Worm (Caenorhabditis elegans) whole organism, L4/young adult: ENCODE data around the gene T06E4.7.

Experiments
- W03F9.2 ChIP-seq: fragments of 150-350 bp; optimal IDR thresholded peaks from 2 replicates; lab custom pipeline; 2014; ENCODE audit warnings: missing biosample characterization, missing genetic modification characterization
- dao-5 ChIP-seq: sonication (generic microtip); optimal IDR thresholded peaks from 2 replicates; lab custom pipeline; 2016; ENCODE audit warnings: missing genotype, missing genetic modification characterization, moderate library complexity, missing compliant biosample characterization
- him-1 ChIP-seq: sonication (generic microtip); optimal IDR thresholded peaks from 2 replicates; lab custom pipeline; 2016; ENCODE audit warnings: missing genotype, missing genetic modification reagents, missing genetic modification characterization, missing compliant biosample characterization

Gene T06E4.7

DNA sequence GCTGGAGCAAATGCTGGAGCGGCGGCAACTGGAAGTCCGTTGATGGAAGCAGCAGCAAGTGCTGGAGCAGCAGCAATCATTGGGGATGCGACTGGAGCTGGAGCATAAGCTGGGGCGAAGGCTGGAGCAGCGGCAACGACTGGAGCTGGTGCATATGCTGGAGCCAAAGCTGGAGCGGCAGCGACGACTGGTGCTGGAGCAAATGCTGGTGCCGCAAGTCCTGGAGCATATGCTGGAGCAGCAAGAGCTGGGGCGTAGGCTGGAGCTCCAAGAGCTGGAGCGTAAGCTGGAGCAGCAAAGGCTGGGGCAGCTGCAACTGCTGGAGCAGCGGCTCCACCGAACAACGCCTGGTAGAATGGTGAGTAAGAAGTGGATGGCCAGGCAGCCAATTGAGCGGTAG is 7.8 kb upstream of the T06E4.7 start:
- TF ChIP-seq W03F9.2 (tag; lab: Kevin White, UChicago) = no peak
- no peak for TF ChIP-seq him-1 (tag; lab: Kevin White, UChicago)
- TF ChIP-seq dao-5 = no peak

DNA sequence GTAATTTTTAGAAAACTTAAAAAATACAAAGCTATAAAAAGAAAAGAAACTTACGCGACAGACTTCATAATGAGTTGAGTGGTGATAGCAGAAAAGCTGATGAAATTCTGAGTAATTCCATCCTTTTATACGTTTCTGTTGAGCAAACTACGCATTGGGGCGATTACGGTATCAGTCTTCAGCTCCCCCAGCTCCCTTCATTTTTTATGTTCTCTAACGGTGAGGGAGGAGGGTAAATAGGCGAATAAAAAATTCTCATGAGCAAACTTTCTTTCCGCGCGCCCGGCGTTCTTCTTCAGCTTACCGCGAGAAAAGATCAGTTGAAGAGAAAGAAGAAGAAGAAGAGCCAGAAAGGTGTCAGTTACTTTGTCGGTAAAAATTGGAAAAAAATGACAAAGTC is 7.3 kb upstream of the T06E4.7 start, which contains the start of gene idpc-7:
idpc-7 (minus strand) TSS at position 101 of the 400 bp plus-strand sequence.
- TF ChIP-seq W03F9.2 (tag; lab: Kevin White, UChicago) = no peak
- no peak for TF ChIP-seq dao-5
- no peak for TF ChIP-seq him-1 (tag; lab: Kevin White, UChicago)

DNA sequence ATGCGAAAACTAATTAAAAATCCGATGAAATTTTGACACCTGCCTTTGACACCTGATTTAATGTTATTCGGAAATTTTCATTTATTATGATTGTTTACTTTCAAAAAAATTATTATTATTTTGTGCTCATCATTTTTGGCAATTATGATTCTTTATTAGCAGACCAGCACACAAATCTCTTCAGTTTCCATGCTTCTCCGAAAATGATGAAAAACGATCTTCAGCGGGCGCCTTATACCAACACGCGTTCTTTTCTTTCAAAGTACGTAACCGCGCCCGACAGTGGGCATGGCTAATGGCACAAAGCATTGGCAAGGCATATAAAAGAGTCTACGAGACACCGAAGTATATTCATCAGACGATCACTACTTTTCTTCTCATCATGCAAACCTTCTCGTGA is 6.3 kb upstream of the T06E4.7 start, which contains the start of gene idpc-6:
idpc-6 (plus strand) TSS at position 301 of the 400 bp plus-strand sequence.
- TF ChIP-seq him-1 (tag; lab: Kevin White, UChicago) (no peak), dao-5 (no peak), W03F9.2 (tag; lab: Kevin White, UChicago) (no peak)

DNA sequence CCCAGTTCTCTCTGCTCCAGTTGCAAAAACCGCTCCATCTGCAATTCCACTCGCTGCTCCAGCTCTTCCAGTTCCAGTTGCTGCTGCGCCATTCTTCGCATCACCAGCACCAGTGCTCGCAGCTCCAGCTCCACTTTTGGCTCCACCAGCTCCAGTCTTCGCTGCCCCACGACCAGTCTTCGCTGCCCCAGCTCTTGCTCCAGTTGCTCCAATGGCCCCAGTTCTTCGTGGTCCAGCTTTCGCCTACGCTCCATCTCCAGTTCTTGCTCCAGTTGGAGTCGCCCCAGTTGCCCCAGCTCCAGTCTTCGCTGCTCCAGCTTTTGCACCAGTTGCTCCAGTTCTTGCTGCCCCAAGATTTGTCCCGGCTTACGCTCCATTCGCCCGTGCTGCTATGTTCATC is 5.8 kb upstream of the T06E4.7 start:
- no peak for TF ChIP-seq dao-5
- no peak for TF ChIP-seq him-1 (tag; lab: Kevin White, UChicago)
- no peak for TF ChIP-seq W03F9.2 (tag; lab: Kevin White, UChicago)

DNA sequence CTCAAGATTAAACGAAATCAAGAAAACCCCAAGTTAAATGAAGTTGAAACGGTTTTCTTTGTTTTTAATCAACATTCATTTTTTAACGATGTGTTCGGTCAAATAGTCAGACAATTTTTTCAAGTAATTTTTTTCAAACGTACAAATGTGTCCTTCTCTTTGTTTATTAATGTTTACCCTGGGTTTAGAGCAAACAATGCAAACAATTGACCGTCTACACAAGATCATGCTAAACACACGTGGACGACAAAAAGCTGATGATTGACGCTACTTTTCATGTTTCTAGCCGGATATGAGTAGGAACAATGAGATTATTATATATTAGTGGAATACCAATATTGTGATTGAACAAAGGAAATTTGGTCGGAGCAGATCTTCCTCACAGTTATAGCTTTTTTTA is 4.8 kb upstream of the T06E4.7 start:
- TF ChIP-seq him-1 (tag; lab: Kevin White, UChicago) = no peak

DNA sequence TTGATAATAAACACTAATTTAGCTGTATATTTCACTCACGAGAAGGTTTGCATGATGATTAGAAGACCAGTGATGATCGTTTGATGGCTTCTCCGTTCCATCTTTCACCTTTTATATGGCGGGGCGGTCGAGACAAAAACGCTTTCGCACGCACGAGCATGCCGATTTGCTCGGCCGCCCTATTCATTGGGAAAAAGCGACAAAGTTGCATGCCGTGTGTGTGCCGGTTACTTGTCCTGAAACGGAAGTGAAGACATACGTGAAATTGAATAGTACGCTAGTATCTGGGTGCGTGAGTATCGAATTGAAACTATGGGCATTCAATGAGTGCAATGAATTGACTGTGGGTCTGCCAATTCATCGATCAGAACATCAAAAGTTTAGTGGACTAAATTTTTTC is 3.4 kb upstream of the T06E4.7 start, which contains the start of gene idpc-5:
idpc-5 (minus strand) TSS at position 101 of the 400 bp plus-strand sequence.
- no peak for TF ChIP-seq him-1 (tag; lab: Kevin White, UChicago)
- no peak for TF ChIP-seq W03F9.2 (tag; lab: Kevin White, UChicago)
- TF ChIP-seq dao-5 = no peak

DNA sequence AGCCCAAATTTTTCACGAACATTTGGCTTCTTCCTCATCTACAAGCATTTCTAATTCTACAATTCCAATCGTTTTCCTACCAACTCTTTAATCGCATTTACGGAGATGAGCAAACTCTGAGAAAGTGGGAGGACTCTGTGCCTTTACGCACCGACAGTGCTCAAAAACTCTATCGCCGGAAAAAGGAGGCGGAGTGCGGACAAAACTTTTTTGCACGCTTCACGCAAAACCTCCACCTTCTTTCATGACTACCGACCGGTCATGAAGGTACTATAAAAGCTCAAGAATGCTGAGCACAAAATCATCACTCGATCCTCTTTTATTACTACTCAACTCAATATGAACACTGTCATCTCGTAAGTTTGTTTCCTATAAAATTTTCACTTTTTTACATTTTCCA is 1.1 kb upstream of the T06E4.7 start, which contains the start of gene idpc-4:
idpc-4 (plus strand) TSS at position 301 of the 400 bp plus-strand sequence.
- no peak for TF ChIP-seq him-1 (tag; lab: Kevin White, UChicago)
- no peak for TF ChIP-seq W03F9.2 (tag; lab: Kevin White, UChicago)
- TF ChIP-seq dao-5 = no peak

DNA sequence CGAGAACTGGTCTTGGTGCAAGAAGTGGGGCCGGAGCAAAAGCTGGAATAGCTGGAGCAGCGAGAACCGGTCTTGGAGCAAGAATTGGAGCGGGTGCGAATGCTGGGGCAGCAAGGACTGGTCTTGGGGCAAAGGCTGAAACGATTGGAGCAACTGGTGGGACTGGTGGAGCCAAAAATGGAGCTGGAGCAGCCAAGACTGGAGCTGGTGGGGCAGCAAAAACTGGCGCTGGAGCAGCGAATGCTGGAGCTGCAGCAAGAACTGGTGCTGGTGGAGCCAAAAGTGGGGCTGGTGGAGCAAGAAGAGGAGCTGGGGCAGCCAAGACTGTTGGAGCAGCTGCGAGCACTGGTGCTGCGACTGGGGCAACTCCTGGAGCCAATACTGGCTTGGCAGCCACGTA is 2.4 kb downstream of the T06E4.7 start:
- TF ChIP-seq dao-5 (no peak), him-1 (tag; lab: Kevin White, UChicago) (no peak), W03F9.2 (tag; lab: Kevin White, UChicago) (no peak)

DNA sequence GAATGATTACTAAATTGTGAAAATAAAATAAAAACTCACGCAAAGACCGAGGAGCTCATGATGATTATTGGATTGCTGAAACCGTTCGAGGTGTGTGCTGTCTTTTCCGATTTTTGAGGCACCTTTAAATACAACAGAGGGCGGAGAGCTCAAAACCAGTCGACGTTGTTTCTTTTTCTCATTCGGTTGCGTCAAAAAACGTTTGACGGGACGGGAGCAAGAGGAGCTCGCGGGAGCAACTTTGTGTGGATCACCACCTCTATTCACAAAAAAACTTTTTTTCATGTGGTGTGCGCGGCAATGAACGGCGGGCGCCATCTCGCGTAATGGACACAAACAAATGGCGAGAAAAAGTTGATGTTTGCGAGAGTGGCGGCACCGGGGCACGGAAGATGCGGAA is 2.9 kb downstream of the T06E4.7 start, which contains the start of gene idpc-3:
idpc-3 (minus strand) TSS at position 101 of the 400 bp plus-strand sequence.
- TF ChIP-seq dao-5 (no peak), W03F9.2 (tag; lab: Kevin White, UChicago) (no peak), him-1 (tag; lab: Kevin White, UChicago) (no peak)

DNA sequence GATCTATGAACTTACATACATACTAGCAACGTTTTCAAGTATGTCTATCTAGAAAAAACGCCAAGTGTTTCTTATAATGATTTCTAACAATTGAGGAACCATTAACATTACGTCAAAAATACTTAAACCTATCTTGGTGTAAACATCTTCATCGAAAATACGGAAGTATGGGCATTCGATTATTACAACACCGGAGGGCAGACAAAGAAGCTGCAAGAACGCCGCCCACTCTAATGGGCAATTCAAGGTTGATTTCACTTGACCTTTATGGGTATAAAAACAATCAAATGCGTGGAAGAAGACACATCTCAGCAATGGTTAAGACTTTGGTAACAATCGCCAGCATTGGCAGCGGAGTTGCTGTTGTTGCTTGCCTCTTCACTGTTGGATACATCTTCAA is 3.4 kb downstream of the T06E4.7 start, which contains the start of gene col-146:
col-146 (plus strand) TSS at position 301 of the 400 bp plus-strand sequence.
- TF ChIP-seq dao-5 (no peak), W03F9.2 (tag; lab: Kevin White, UChicago) (no peak), him-1 (tag; lab: Kevin White, UChicago) (no peak)

DNA sequence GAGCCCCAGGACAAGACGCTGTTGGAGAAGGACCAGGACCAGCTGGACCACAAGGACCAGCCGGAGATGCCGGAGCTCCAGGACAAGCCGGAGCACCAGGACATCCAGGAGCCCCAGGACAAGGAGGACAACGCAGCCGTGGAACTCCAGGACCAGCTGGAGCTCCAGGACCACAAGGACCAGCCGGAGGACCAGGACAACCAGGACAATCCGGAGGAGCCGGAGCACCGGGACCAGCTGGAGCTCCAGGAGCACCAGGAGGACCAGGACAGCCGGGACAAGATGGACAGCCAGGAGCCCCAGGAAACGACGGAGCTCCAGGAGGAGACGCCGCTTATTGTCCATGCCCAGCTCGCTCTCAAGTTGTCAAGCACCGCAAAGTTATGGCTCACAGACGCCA is 4.3 kb downstream of the T06E4.7 start:
- TF ChIP-seq him-1 (tag; lab: Kevin White, UChicago) (no peak), dao-5 (no peak), W03F9.2 (tag; lab: Kevin White, UChicago) (no peak)

DNA sequence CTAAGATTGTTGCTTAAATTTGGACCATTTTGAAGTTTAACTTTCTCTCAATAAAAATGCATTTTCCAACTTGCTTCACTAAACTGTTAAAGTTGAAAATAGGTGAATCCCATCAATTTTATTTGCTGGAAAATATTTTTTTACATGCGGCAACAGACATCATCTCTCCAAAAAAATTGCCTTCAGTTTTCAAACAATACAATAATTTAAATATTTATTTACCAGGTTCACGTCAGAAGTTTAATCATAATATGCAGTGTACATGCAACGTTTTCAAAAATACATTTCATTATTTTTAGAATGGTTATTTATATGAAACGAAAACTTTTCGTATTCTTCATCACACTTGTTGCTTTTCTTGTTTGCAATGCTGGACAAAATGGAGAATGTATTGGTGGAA is 4.7 kb downstream of the T06E4.7 start, which contains the start of gene T06E4.5:
T06E4.5 (plus strand) TSS at position 301 of the 400 bp plus-strand sequence.
- TF ChIP-seq W03F9.2 (tag; lab: Kevin White, UChicago) (no peak), him-1 (tag; lab: Kevin White, UChicago) (no peak), dao-5 (no peak)

DNA sequence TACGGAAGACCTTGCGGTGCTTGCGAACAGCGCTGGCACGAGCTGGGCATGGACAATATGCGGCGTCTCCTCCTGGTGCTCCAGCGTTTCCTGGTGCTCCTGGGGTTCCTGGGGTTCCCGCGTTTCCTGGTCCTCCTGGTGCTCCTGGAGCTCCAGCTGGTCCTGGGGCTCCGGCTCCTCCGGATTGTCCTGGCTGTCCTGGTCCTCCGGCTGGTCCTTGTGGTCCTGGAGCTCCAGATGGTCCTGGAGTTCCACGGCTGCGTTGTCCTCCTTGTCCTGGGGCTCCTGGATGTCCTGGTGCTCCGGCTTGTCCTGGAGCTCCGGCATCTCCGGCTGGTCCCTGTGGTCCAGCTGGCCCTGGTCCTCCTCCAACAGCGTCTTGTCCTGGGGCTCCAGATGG is 6.2 kb downstream of the T06E4.7 start:
- TF ChIP-seq him-1 (tag; lab: Kevin White, UChicago) (no peak), dao-5 (no peak), W03F9.2 (tag; lab: Kevin White, UChicago) (no peak)

DNA sequence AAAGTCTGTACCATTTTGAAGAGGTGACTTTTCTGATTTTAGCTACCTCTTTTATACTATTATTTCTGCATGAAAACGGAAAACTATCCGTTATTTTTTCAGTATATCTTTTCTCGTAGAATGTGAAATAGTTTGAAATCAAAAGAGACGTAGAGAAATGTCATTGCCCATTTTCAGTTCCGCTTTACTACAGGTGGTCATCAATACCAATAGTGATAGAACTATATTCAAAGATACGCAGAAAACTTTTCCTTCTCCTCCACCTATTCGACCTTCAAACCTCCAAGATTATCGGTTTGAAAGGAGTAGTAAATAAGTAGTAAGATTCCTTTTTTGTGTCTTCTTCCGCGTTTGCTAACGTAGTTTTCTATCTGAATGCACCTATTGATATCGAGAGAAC is 7.1 kb downstream of the T06E4.7 start, which contains the start of gene col-147:
col-147 (minus strand) TSS at position 26 of the 400 bp plus-strand sequence.
- no peak for TF ChIP-seq him-1 (tag; lab: Kevin White, UChicago)
- TF ChIP-seq W03F9.2 (tag; lab: Kevin White, UChicago) = no peak
- no peak for TF ChIP-seq dao-5

DNA sequence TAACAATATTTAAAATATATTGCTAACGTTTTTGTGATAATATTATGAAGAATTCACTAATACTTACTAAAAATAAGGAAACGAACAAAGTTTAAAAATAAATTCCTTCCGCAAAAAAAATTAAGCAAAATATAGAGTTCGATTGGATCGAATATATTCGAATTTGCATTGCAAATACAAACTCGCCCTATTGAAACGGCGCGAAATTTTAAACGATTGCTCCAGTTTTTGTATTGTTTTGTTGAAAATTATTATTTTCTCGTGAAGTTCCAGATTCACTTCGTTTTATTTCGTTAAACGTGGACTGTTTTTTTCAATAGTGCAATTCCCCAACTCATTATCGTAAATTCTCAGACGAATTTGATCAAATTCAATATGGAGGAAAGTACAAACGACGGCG is 19.3 kb downstream of the T06E4.7 start, which contains the start of the genes atl-1 and hcp-2:
atl-1 (minus strand) TSS at position 89 of the 400 bp plus-strand sequence.
hcp-2 (plus strand) TSS at position 353 of the 400 bp plus-strand sequence.
- no peak for TF ChIP-seq dao-5
- no peak for TF ChIP-seq him-1 (tag; lab: Kevin White, UChicago)
- TF ChIP-seq W03F9.2 (tag; lab: Kevin White, UChicago) = no peak
